Fruit fly (Drosophila melanogaster) whole organism, embryonic: ENCODE data around the gene CG5068.

ENCODE experiments used
- Antp ChIP-seq: fragments of 200-800 bp; sonication (Bioruptor generic); optimal IDR thresholded peaks from 3 replicates; lab custom pipeline; 2016; ENCODE audit warnings: missing biosample characterization, missing genetic modification characterization
- Atf6 ChIP-seq: fragments of 200-800 bp; sonication (Bioruptor generic); IDR thresholded peaks from 2 replicates; pipeline ENCODE4 v1.3.6; 2022; ENCODE audit warnings: missing biosample characterization, missing genetic modification characterization
- CG10321 ChIP-seq: fragments of 200-800 bp; sonication (Bioruptor generic); IDR thresholded peaks from 2 replicates; pipeline ENCODE4 v1.3.6; 2022; ENCODE audit warnings: missing biosample characterization, missing genetic modification characterization
- CG11560 ChIP-seq: fragments of 200-800 bp; sonication (Bioruptor generic); IDR thresholded peaks from 3 replicates; pipeline ENCODE4 v1.3.6; 2022; ENCODE audit warnings: missing biosample characterization, missing genetic modification characterization
- CG12104 ChIP-seq: fragments of 200-800 bp; sonication (Bioruptor generic); optimal IDR thresholded peaks from 3 replicates; lab custom pipeline; 2016; ENCODE audit warnings: missing biosample characterization, missing genetic modification characterization
- CG12219 ChIP-seq: fragments of 200-800 bp; sonication (Bioruptor generic); optimal IDR thresholded peaks from 3 replicates; lab custom pipeline; 2018; ENCODE audit warnings: missing biosample characterization, mild to moderate bottlenecking, missing genetic modification characterization
- CG1529 ChIP-seq: fragments of 200-800 bp; sonication (Bioruptor generic); optimal IDR thresholded peaks from 3 replicates; lab custom pipeline; 2018; ENCODE audit warnings: missing biosample characterization, missing genetic modification characterization
- CG16813 ChIP-seq: fragments of 200-800 bp; sonication (Bioruptor generic); IDR thresholded peaks from 3 replicates; pipeline ENCODE4 v1.3.6; 2022; ENCODE audit warnings: missing biosample characterization, missing genetic modification characterization; ENCODE audit not compliant: partially characterized antibody
- CG17612 ChIP-seq: fragments of 200-800 bp; sonication (Bioruptor generic); IDR thresholded peaks from 2 replicates; pipeline ENCODE4 v1.3.6; 2022; ENCODE audit warnings: missing biosample characterization, missing genetic modification characterization
- CG17829 ChIP-seq: fragments of 200-800 bp; optimal IDR thresholded peaks from 2 replicates; lab custom pipeline; 2019; ENCODE audit warnings: missing biosample characterization, mild to moderate bottlenecking, missing genetic modification characterization, moderate library complexity
- CG1792 ChIP-seq: fragments of 200-800 bp; sonication (Bioruptor generic); optimal IDR thresholded peaks from 2 replicates; lab custom pipeline; 2016; ENCODE audit warnings: missing biosample characterization, missing genetic modification characterization
- CG1832 ChIP-seq: fragments of 200-800 bp; sonication (Bioruptor generic); optimal IDR thresholded peaks from 2 replicates; lab custom pipeline; 2017; ENCODE audit warnings: missing biosample characterization, mild to moderate bottlenecking, missing genetic modification characterization, inconsistent platforms
- CG18619 ChIP-seq: fragments of 200-800 bp; sonication (Bioruptor generic); optimal IDR thresholded peaks from 3 replicates; lab custom pipeline; 2017; ENCODE audit warnings: missing biosample characterization, mild to moderate bottlenecking, missing genetic modification characterization
- CG18764 ChIP-seq: fragments of 200-800 bp; sonication (Bioruptor generic); optimal IDR thresholded peaks from 3 replicates; lab custom pipeline; 2016; ENCODE audit warnings: missing biosample characterization, missing genetic modification characterization
- CG32772 ChIP-seq: fragments of 200-800 bp; sonication (Bioruptor generic); IDR thresholded peaks from 2 replicates; pipeline ENCODE4 v1.3.6; 2022; ENCODE audit warnings: missing biosample characterization, missing genetic modification characterization
- CG5180 ChIP-seq: fragments of 200-800 bp; sonication (Bioruptor generic); optimal IDR thresholded peaks from 3 replicates; lab custom pipeline; 2017; ENCODE audit warnings: missing biosample characterization, missing genetic modification characterization, mild to moderate bottlenecking, moderate library complexity, missing genetic modification reagents
- CG5953 ChIP-seq: fragments of 200-800 bp; sonication (Bioruptor generic); IDR thresholded peaks from 2 replicates; pipeline ENCODE4 v1.3.6; 2022; ENCODE audit warnings: missing biosample characterization, missing genetic modification characterization
- CG6689 ChIP-seq: fragments of 200-800 bp; sonication (Bioruptor generic); IDR thresholded peaks from 2 replicates; pipeline ENCODE4 v1.3.6; 2022; ENCODE audit warnings: missing biosample characterization, missing genetic modification characterization
- CG6765 ChIP-seq: fragments of 200-800 bp; sonication (Bioruptor generic); optimal IDR thresholded peaks from 3 replicates; lab custom pipeline; 2017; ENCODE audit warnings: missing biosample characterization, mild to moderate bottlenecking, missing genetic modification characterization
- CG7928 ChIP-seq: fragments of 200-800 bp; sonication (Bioruptor generic); optimal IDR thresholded peaks from 2 replicates; lab custom pipeline; 2017; ENCODE audit warnings: missing biosample characterization, mild to moderate bottlenecking, missing genetic modification characterization
- CG7987 ChIP-seq: fragments of 200-800 bp; sonication (Bioruptor generic); optimal IDR thresholded peaks from 2 replicates; lab custom pipeline; 2018; ENCODE audit warnings: missing biosample characterization, mild to moderate bottlenecking, missing genetic modification characterization, moderate library complexity
- CG8478 ChIP-seq: fragments of >200 bp; optimal IDR thresholded peaks from 2 replicates; lab custom pipeline; 2018
- CG9609 ChIP-seq: fragments of 200-800 bp; sonication (Bioruptor generic); optimal IDR thresholded peaks from 3 replicates; lab custom pipeline; 2016; ENCODE audit warnings: missing biosample characterization, missing genetic modification characterization
- CG9727 ChIP-seq: fragments of 200-800 bp; sonication (Bioruptor generic); optimal IDR thresholded peaks from 3 replicates; lab custom pipeline; 2017; ENCODE audit warnings: missing biosample characterization, mild to moderate bottlenecking, missing genetic modification characterization
- CTCF ChIP-seq: fragments of 200-800 bp; sonication (Bioruptor generic); optimal IDR thresholded peaks from 2 replicates; lab custom pipeline; 2017; ENCODE audit warnings: missing biosample characterization, mild to moderate bottlenecking, missing genetic modification characterization, moderate library complexity
- Chrac-16 ChIP-seq: fragments of 200-800 bp; sonication (Bioruptor generic); optimal IDR thresholded peaks from 3 replicates; lab custom pipeline; 2016; ENCODE audit warnings: missing biosample characterization, missing genetic modification characterization
- Dbx ChIP-seq: fragments of 200-800 bp; sonication (Bioruptor generic); IDR thresholded peaks from 3 replicates; pipeline ENCODE4 v1.3.6; 2022; ENCODE audit warnings: missing biosample characterization, missing genetic modification characterization
- Ets65A ChIP-seq: fragments of 200-800 bp; sonication (Bioruptor generic); peaks from one replicate; lab custom pipeline; 2016; ENCODE audit warnings: missing biosample characterization, missing genetic modification characterization
- HLH54F ChIP-seq: fragments of 200-800 bp; sonication (Bioruptor generic); optimal IDR thresholded peaks from 3 replicates; lab custom pipeline; 2016; ENCODE audit warnings: missing biosample characterization, missing genetic modification characterization
- Mad ChIP-seq: fragments of 200-800 bp; sonication (Bioruptor generic); optimal IDR thresholded peaks from 2 replicates; lab custom pipeline; 2016; ENCODE audit warnings: missing biosample characterization, missing genetic modification characterization
- NFAT ChIP-seq: fragments of 200-800 bp; sonication (Bioruptor generic); IDR thresholded peaks from 2 replicates; pipeline ENCODE4 v1.3.6; 2022; ENCODE audit warnings: missing biosample characterization, missing genetic modification characterization
- Nf-YA ChIP-seq: fragments of 200-800 bp; sonication (Bioruptor generic); IDR thresholded peaks from 2 replicates; pipeline ENCODE4 v1.3.6; 2022; ENCODE audit warnings: missing biosample characterization, missing genetic modification characterization
- PHDP ChIP-seq: fragments of 200-800 bp; sonication (Bioruptor generic); optimal IDR thresholded peaks from 3 replicates; lab custom pipeline; 2018; ENCODE audit warnings: missing biosample characterization, mild to moderate bottlenecking, missing genetic modification characterization, moderate library complexity
- Usf ChIP-seq: fragments of 200-800 bp; sonication (Bioruptor generic); optimal IDR thresholded peaks from 2 replicates; lab custom pipeline; 2017; ENCODE audit warnings: missing genotype, missing biosample characterization, missing genetic modification characterization
- Xrp1 ChIP-seq: fragments of 200-800 bp; sonication (Bioruptor generic); IDR thresholded peaks from 2 replicates; pipeline ENCODE4 v1.3.6; 2022; ENCODE audit warnings: missing biosample characterization, missing genetic modification characterization
- chn ChIP-seq: fragments of 200-800 bp; sonication (Bioruptor generic); optimal IDR thresholded peaks from 2 replicates; lab custom pipeline; 2016; ENCODE audit warnings: missing biosample characterization, missing genetic modification characterization
- crc ChIP-seq: fragments of 200-800 bp; sonication (Bioruptor generic); optimal IDR thresholded peaks from 2 replicates; lab custom pipeline; 2016; ENCODE audit warnings: missing biosample characterization, missing genetic modification characterization
- croc ChIP-seq: fragments of 200-800 bp; sonication (Bioruptor generic); conservative IDR thresholded peaks from 3 replicates; pipeline ENCODE4 v1.3.6; 2022; ENCODE audit warnings: missing biosample characterization, missing genetic modification characterization
- danr ChIP-seq: fragments of 200-800 bp; sonication (Bioruptor generic); IDR thresholded peaks from 2 replicates; pipeline ENCODE4 v1.3.6; 2022; ENCODE audit warnings: missing biosample characterization, missing genetic modification characterization
- dimm ChIP-seq: fragments of 200-800 bp; sonication (Bioruptor generic); IDR thresholded peaks from 2 replicates; pipeline ENCODE4 v1.3.6; 2022; ENCODE audit warnings: missing biosample characterization, missing genetic modification characterization
- gt ChIP-seq: fragments of 200-800 bp; sonication (Bioruptor generic); IDR thresholded peaks from 2 replicates; pipeline ENCODE4 v1.3.6; 2022; ENCODE audit warnings: missing biosample characterization, missing genetic modification characterization
- her ChIP-seq: fragments of 200-800 bp; sonication (Bioruptor generic); optimal IDR thresholded peaks from 2 replicates; lab custom pipeline; 2016; ENCODE audit warnings: missing biosample characterization, missing genetic modification characterization
- kay ChIP-seq: fragments of 200-800 bp; sonication (Bioruptor generic); optimal IDR thresholded peaks from 2 replicates; lab custom pipeline; 2016; ENCODE audit warnings: missing biosample characterization, missing genetic modification characterization
- lilli ChIP-seq: fragments of 200-800 bp; sonication (Bioruptor generic); optimal IDR thresholded peaks from 3 replicates; lab custom pipeline; 2016; ENCODE audit warnings: missing biosample characterization, missing genetic modification characterization
- mirr ChIP-seq: fragments of 200-800 bp; sonication (Bioruptor generic); optimal IDR thresholded peaks from 3 replicates; lab custom pipeline; 2018; ENCODE audit warnings: missing biosample characterization, mild to moderate bottlenecking, missing genetic modification characterization
- nmo ChIP-seq: fragments of 200-800 bp; sonication (Bioruptor generic); optimal IDR thresholded peaks from 2 replicates; lab custom pipeline; 2018; ENCODE audit warnings: missing biosample characterization, mild to moderate bottlenecking, missing genetic modification characterization, moderate library complexity
- pan ChIP-seq, 4 experiments: fragments of >200 bp in 3 of 4; fragments of 200-800 bp in 1 of 4; sonication (Bioruptor generic) in 1 of 4; optimal IDR thresholded peaks in 3 of 4; IDR thresholded peaks in 1 of 4; 2 replicates each; pipeline versions ENCODE4 v1.3.6 to Lab custom; 2017 to 2022; ENCODE audit warnings: missing biosample characterization in 2 of 4, missing genetic modification characterization in 2 of 4, mixed read lengths in 1 of 4
- phol ChIP-seq: fragments of 200-800 bp; sonication (Bioruptor generic); optimal IDR thresholded peaks from 3 replicates; lab custom pipeline; 2018; ENCODE audit warnings: missing biosample characterization, mild to moderate bottlenecking, missing genetic modification characterization, moderate library complexity
- pros ChIP-seq: fragments of 200-800 bp; sonication (Bioruptor generic); optimal IDR thresholded peaks from 3 replicates; lab custom pipeline; 2019; ENCODE audit warnings: missing biosample characterization, mild to moderate bottlenecking, missing genetic modification characterization, moderate library complexity
- salm ChIP-seq: fragments of 200-800 bp; sonication (Bioruptor generic); optimal IDR thresholded peaks from 2 replicates; lab custom pipeline; 2018; ENCODE audit warnings: missing biosample characterization, mild to moderate bottlenecking, missing genetic modification characterization
- sd ChIP-seq: fragments of 200-800 bp; sonication (Bioruptor generic); optimal IDR thresholded peaks from 3 replicates; lab custom pipeline; 2018; ENCODE audit warnings: missing biosample characterization, mild to moderate bottlenecking, missing genetic modification characterization, moderate library complexity
- wor ChIP-seq: fragments of 200-800 bp; sonication (Bioruptor generic); IDR thresholded peaks from 2 replicates; pipeline ENCODE4 v1.3.6; 2022; ENCODE audit warnings: missing biosample characterization, missing genetic modification characterization
- z ChIP-seq: fragments of 200-800 bp; sonication (Bioruptor generic); IDR thresholded peaks from 3 replicates; pipeline ENCODE4 v1.3.6; 2022; ENCODE audit warnings: missing biosample characterization, missing genetic modification characterization

Gene CG5068

DNA sequence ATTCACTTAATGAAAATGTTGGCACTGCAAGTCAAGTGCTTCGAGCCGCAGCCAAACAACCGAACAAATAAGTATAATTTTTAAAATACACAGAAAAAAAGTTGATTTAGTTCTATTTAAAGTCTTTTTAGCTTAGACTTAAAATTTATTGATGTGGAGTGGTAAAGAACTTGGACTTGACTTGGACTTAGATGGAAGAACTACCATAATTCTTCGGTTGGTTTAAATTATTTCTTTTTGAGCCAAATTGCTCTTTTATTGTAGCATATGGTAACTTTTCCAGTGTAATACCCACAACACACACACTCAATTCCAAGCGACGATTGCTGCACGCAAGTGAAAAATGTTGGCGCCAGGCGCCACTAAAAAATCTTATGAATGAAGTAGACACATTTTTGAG is 41.5 kb downstream of the CG5068 start (continued):
- TF ChIP-seq salm (tag; lab: Kevin White, UChicago) (no peak), Chrac-16 (GFP tag; lab: Kevin White, UChicago) (peak; percentile 21), Atf6 (GFP tag; lab: Robert Waterston, UW) (no peak), CG17829 (tag; lab: Kevin White, UChicago) (peak; percentile 55), croc (GFP tag; lab: Robert Waterston, UW) (no peak; the same call in 1 of the 3 replicates), dimm (GFP tag; lab: Robert Waterston, UW) (no peak), CG17612 (GFP tag; lab: Robert Waterston, UW) (no peak), CG1529 (peak; percentile 18), pan (optimal IDR thresholded peaks at IDR 0.05; lab: Kevin White, UChicago) (no peak), pan (GFP tag; optimal IDR thresholded peaks at IDR 0.05 in 1 of 2, IDR thresholded peaks at IDR 0.05 in 1 of 2) (peak in 1 of 2 experiments; percentile 47), sd (tag; lab: Kevin White, UChicago) (no peak), z (GFP tag; lab: Robert Waterston, UW) (no peak), CG7987 (GFP tag; lab: Kevin White, UChicago) (no peak), CG5953 (0 out of 2 replicates have a peak, but pooled peaks have one; percentile 6), CG10321 (GFP tag; lab: Robert Waterston, UW) (no peak), CG18764 (GFP tag; lab: Kevin White, UChicago) (no peak), mirr (GFP tag; lab: Kevin White, UChicago) (no peak), Mad (GFP tag; lab: Kevin White, UChicago) (no peak), crc (GFP tag; lab: Kevin White, UChicago) (no peak), gt (no peak), Antp (GFP tag; lab: Kevin White, UChicago) (peak; percentile 22), Usf (GFP tag; lab: Kevin White, UChicago) (no peak), kay (GFP tag; lab: Kevin White, UChicago) (no peak), CG5180 (no peak), HLH54F (GFP tag; lab: Kevin White, UChicago) (no peak), CG18619 (GFP tag; lab: Kevin White, UChicago) (peak; percentile 13), Nf-YA (GFP tag; lab: Robert Waterston, UW) (no peak), CG1832 (GFP tag; lab: Kevin White, UChicago) (no peak), CG32772 (no peak), her (GFP tag; lab: Kevin White, UChicago) (no peak), wor (GFP tag; lab: Robert Waterston, UW) (no peak), chn (GFP tag; lab: Kevin White, UChicago) (peak; percentile 44), CG12219 (GFP tag; lab: Kevin White, UChicago) (peak; percentile 47), CTCF (GFP tag; lab: Kevin White, UChicago) (no peak), CG8478 (no peak), pros (GFP tag; lab: Kevin White, UChicago) (no peak), CG7928 (GFP tag; lab: Kevin White, UChicago) (no peak), CG6689 (GFP tag; lab: Robert Waterston, UW) (0 out of 2 replicates have a peak, but pooled peaks have one; percentile 33), Xrp1 (peak; percentile 68; the same call in 1 of the 2 replicates), nmo (GFP tag; lab: Kevin White, UChicago) (peak; percentile 74), lilli (GFP tag; lab: Kevin White, UChicago) (peak; percentile 27), CG9727 (GFP tag; lab: Kevin White, UChicago) (peak; percentile 67), PHDP (tag; lab: Kevin White, UChicago) (peak; percentile 36), danr (no peak), phol (peak; percentile 59), Ets65A (GFP tag; lab: Kevin White, UChicago) (peak; percentile 92), CG12104 (GFP tag; lab: Kevin White, UChicago) (no peak), CG16813 (GFP tag; lab: Robert Waterston, UW) (no peak), CG11560 (tag; lab: Robert Waterston, UW) (no peak), CG9609 (GFP tag; lab: Kevin White, UChicago) (peak; percentile 38), NFAT (no peak), CG1792 (GFP tag; lab: Kevin White, UChicago) (no peak), Dbx (no peak), CG6765 (GFP tag; lab: Kevin White, UChicago) (no peak)
